Fruit fly (Drosophila melanogaster) whole organism, embryonic: ENCODE measurements around the gene yellow-e3.

Experiments used
- Abd-B ChIP-seq: fragments of 200-800 bp; sonication (Bioruptor generic); optimal IDR thresholded peaks from 2 replicates; lab custom pipeline; 2018; ENCODE audit warnings: missing biosample characterization, mild to moderate bottlenecking, missing genetic modification characterization, moderate library complexity
- Adf1 ChIP-seq: fragments of 200-800 bp; sonication (Bioruptor generic); IDR thresholded peaks from 2 replicates; pipeline ENCODE4 v1.3.6; 2022; ENCODE audit warnings: missing biosample characterization, missing genetic modification characterization
- Bgb ChIP-seq: fragments of 200-800 bp; sonication (Bioruptor generic); IDR thresholded peaks from 2 replicates; pipeline ENCODE4 v1.3.6; 2022; ENCODE audit warnings: missing biosample characterization, missing genetic modification characterization; ENCODE audit not compliant: partially characterized antibody
- BtbVII ChIP-seq: fragments of 200-800 bp; sonication (Bioruptor generic); optimal IDR thresholded peaks from 3 replicates; lab custom pipeline; 2017; ENCODE audit warnings: missing biosample characterization, mild to moderate bottlenecking, missing genetic modification characterization
- CG10543 ChIP-seq: fragments of 200-800 bp; sonication (Bioruptor generic); optimal IDR thresholded peaks from 3 replicates; lab custom pipeline; 2017; ENCODE audit warnings: missing biosample characterization, mild to moderate bottlenecking, missing genetic modification characterization, moderate library complexity
- CG10654 ChIP-seq: fragments of 200-800 bp; sonication (Bioruptor generic); optimal IDR thresholded peaks from 2 replicates; lab custom pipeline; 2016; ENCODE audit warnings: missing biosample characterization, missing genetic modification characterization
- CG11085 ChIP-seq: fragments of 200-800 bp; sonication (Bioruptor generic); IDR thresholded peaks from 2 replicates; pipeline ENCODE4 v1.3.6; 2022; ENCODE audit warnings: missing biosample characterization, missing genetic modification characterization
- CG11398 ChIP-seq: fragments of 200-800 bp; sonication (Bioruptor generic); optimal IDR thresholded peaks from 2 replicates; lab custom pipeline; 2016; ENCODE audit warnings: missing biosample characterization, missing genetic modification characterization
- CG13624 ChIP-seq: fragments of 200-800 bp; sonication (Bioruptor generic); optimal IDR thresholded peaks from 2 replicates; lab custom pipeline; 2016; ENCODE audit warnings: missing biosample characterization, missing genetic modification characterization
- CG14050 ChIP-seq: fragments of 200-800 bp; sonication (Bioruptor generic); IDR thresholded peaks from 3 replicates; pipeline ENCODE4 v1.3.6; 2022; ENCODE audit warnings: missing biosample characterization, missing genetic modification characterization
- CG1529 ChIP-seq: fragments of 200-800 bp; sonication (Bioruptor generic); optimal IDR thresholded peaks from 3 replicates; lab custom pipeline; 2018; ENCODE audit warnings: missing biosample characterization, missing genetic modification characterization
- CG15696 ChIP-seq: fragments of 200-800 bp; sonication (Bioruptor generic); optimal IDR thresholded peaks from 2 replicates; lab custom pipeline; 2019; ENCODE audit warnings: missing biosample characterization, mild to moderate bottlenecking, missing genetic modification characterization, moderate library complexity
- CG1603 ChIP-seq: fragments of 200-800 bp; sonication (Bioruptor generic); optimal IDR thresholded peaks from 2 replicates; lab custom pipeline; 2019; ENCODE audit warnings: missing biosample characterization, mild to moderate bottlenecking, missing genetic modification characterization, moderate library complexity
- CG17385 ChIP-seq: fragments of 200-800 bp; sonication (Bioruptor generic); optimal IDR thresholded peaks from 3 replicates; lab custom pipeline; 2018; ENCODE audit warnings: missing biosample characterization, mild to moderate bottlenecking, missing genetic modification characterization
- CG17612 ChIP-seq: fragments of 200-800 bp; sonication (Bioruptor generic); IDR thresholded peaks from 2 replicates; pipeline ENCODE4 v1.3.6; 2022; ENCODE audit warnings: missing biosample characterization, missing genetic modification characterization
- CG2712 ChIP-seq: fragments of 200-800 bp; optimal IDR thresholded peaks from 3 replicates; lab custom pipeline; 2019; ENCODE audit warnings: missing biosample characterization, mild to moderate bottlenecking, missing genetic modification characterization, moderate library complexity
- CG30403 ChIP-seq: fragments of 200-800 bp; sonication (Bioruptor generic); optimal IDR thresholded peaks from 3 replicates; lab custom pipeline; 2016; ENCODE audit warnings: missing biosample characterization, missing genetic modification characterization
- CG31388 ChIP-seq: fragments of 200-800 bp; sonication (Bioruptor generic); optimal IDR thresholded peaks from 2 replicates; lab custom pipeline; 2016; ENCODE audit warnings: missing biosample characterization, missing genetic modification characterization
- CG3995 ChIP-seq: fragments of 200-800 bp; sonication (Bioruptor generic); optimal IDR thresholded peaks from 3 replicates; lab custom pipeline; 2016; ENCODE audit warnings: missing biosample characterization, missing genetic modification characterization
- CG9727 ChIP-seq: fragments of 200-800 bp; sonication (Bioruptor generic); optimal IDR thresholded peaks from 3 replicates; lab custom pipeline; 2017; ENCODE audit warnings: missing biosample characterization, mild to moderate bottlenecking, missing genetic modification characterization
- D19B ChIP-seq: fragments of 200-800 bp; sonication (Bioruptor generic); optimal IDR thresholded peaks from 2 replicates; lab custom pipeline; 2017; ENCODE audit warnings: missing biosample characterization, mild to moderate bottlenecking, missing genetic modification characterization
- E2f1 ChIP-seq: fragments of 200-800 bp; sonication (Bioruptor generic); IDR thresholded peaks from 2 replicates; pipeline ENCODE4 v1.3.6; 2022; ENCODE audit warnings: missing biosample characterization, missing genetic modification characterization
- Eip74EF ChIP-seq, 2 experiments: fragments of 200-800 bp in 1 of 2; fragments of >200 bp in 1 of 2; sonication (Bioruptor generic) in 1 of 2; optimal IDR thresholded peaks; 2 replicates each; lab custom pipeline; 2017 to 2019; ENCODE audit warnings: missing biosample characterization in 2 of 2, missing genetic modification characterization in 2 of 2, mild to moderate bottlenecking in 1 of 2, moderate library complexity in 1 of 2
- Fer3 ChIP-seq: fragments of 200-800 bp; sonication (Bioruptor generic); optimal IDR thresholded peaks from 2 replicates; lab custom pipeline; 2018; ENCODE audit warnings: missing biosample characterization, mild to moderate bottlenecking, missing genetic modification characterization, moderate library complexity
- Hr39 ChIP-seq: fragments of >200 bp; optimal IDR thresholded peaks from 2 replicates; lab custom pipeline; 2017
- MESR4 ChIP-seq: fragments of 200-800 bp; sonication (Bioruptor generic); optimal IDR thresholded peaks from 2 replicates; lab custom pipeline; 2018; ENCODE audit warnings: missing biosample characterization, mild to moderate bottlenecking, missing genetic modification characterization, moderate library complexity
- Max ChIP-seq: fragments of 200-800 bp; sonication (Bioruptor generic); optimal IDR thresholded peaks from 2 replicates; lab custom pipeline; 2016; ENCODE audit warnings: missing biosample characterization, mild to moderate bottlenecking, missing genetic modification characterization
- Med ChIP-seq: fragments of 200-800 bp; sonication (Bioruptor generic); peaks from one replicate; lab custom pipeline; 2016; ENCODE audit warnings: missing biosample characterization, missing genetic modification characterization, mild to moderate bottlenecking, inconsistent platforms, moderate library complexity
- Nf-YA ChIP-seq: fragments of 200-800 bp; sonication (Bioruptor generic); IDR thresholded peaks from 2 replicates; pipeline ENCODE4 v1.3.6; 2022; ENCODE audit warnings: missing biosample characterization, missing genetic modification characterization
- Ravus ChIP-seq: fragments of 200-800 bp; sonication (Bioruptor generic); IDR thresholded peaks from 2 replicates; pipeline ENCODE4 v1.3.6; 2022; ENCODE audit warnings: missing biosample characterization, missing genetic modification characterization
- Taf1 ChIP-seq: fragments of 200-800 bp; sonication (Bioruptor generic); IDR thresholded peaks from 2 replicates; pipeline ENCODE4 v1.3.6; 2022; ENCODE audit warnings: missing biosample characterization, missing genetic modification characterization
- Trl ChIP-seq, 3 experiments: fragments of >200 bp in 2 of 3; fragments of 200-800 bp in 1 of 3; sonication (Bioruptor generic) in 1 of 3; optimal IDR thresholded peaks; 2 replicates in 1 of 3; 3 replicates in 2 of 3; lab custom pipeline; 2016 to 2017; ENCODE audit warnings: missing biosample characterization in 1 of 3, missing genetic modification characterization in 1 of 3
- br ChIP-seq: fragments of >200 bp; optimal IDR thresholded peaks from 2 replicates; lab custom pipeline; 2017
- ci ChIP-seq: fragments of 200-800 bp; sonication (Bioruptor generic); IDR thresholded peaks from 3 replicates; pipeline ENCODE4 v1.3.6; 2022; ENCODE audit warnings: missing biosample characterization, missing genetic modification characterization
- crp ChIP-seq, 2 experiments: fragments of 200-800 bp; sonication (Bioruptor generic); optimal IDR thresholded peaks; 2 replicates in 1 of 2; 3 replicates in 1 of 2; lab custom pipeline; 2017; ENCODE audit warnings: missing biosample characterization in 2 of 2, missing genetic modification characterization in 2 of 2, mild to moderate bottlenecking in 1 of 2, moderate library complexity in 1 of 2
- dan ChIP-seq: fragments of 200-800 bp; sonication (Bioruptor generic); IDR thresholded peaks from 2 replicates; pipeline ENCODE4 v1.3.6; 2022; ENCODE audit warnings: missing biosample characterization, missing genetic modification characterization
- ems ChIP-seq: fragments of 200-800 bp; sonication (Bioruptor generic); optimal IDR thresholded peaks from 3 replicates; lab custom pipeline; 2016; ENCODE audit warnings: missing biosample characterization, missing genetic modification characterization
- fu2 ChIP-seq: fragments of 200-800 bp; sonication (Bioruptor generic); optimal IDR thresholded peaks from 2 replicates; lab custom pipeline; 2016; ENCODE audit warnings: missing biosample characterization, missing genetic modification characterization
- gro ChIP-seq: fragments of 200-800 bp; sonication (Bioruptor generic); optimal IDR thresholded peaks from 2 replicates; lab custom pipeline; 2016; ENCODE audit warnings: missing biosample characterization, missing genetic modification characterization
- hth ChIP-seq: fragments of >200 bp; optimal IDR thresholded peaks from 2 replicates; lab custom pipeline; 2017; ENCODE audit warnings: inconsistent platforms
- jigr1 ChIP-seq: fragments of 200-800 bp; sonication (Bioruptor generic); IDR thresholded peaks from 3 replicates; pipeline ENCODE4 v1.3.6; 2022; ENCODE audit warnings: missing biosample characterization, missing genetic modification characterization
- kay ChIP-seq: fragments of 200-800 bp; sonication (Bioruptor generic); optimal IDR thresholded peaks from 2 replicates; lab custom pipeline; 2016; ENCODE audit warnings: missing biosample characterization, missing genetic modification characterization
- prd ChIP-seq, 3 experiments: fragments of >200 bp in 2 of 3; fragments of 200-800 bp in 1 of 3; sonication (Bioruptor generic) in 1 of 3; optimal IDR thresholded peaks in 2 of 3; IDR thresholded peaks in 1 of 3; 2 replicates in 2 of 3; 3 replicates in 1 of 3; pipeline versions ENCODE4 v1.3.6 to Lab custom; 2017 to 2022; ENCODE audit warnings: missing biosample characterization in 1 of 3, missing genetic modification characterization in 1 of 3
- rib ChIP-seq: fragments of 200-800 bp; sonication (Bioruptor generic); IDR thresholded peaks from 2 replicates; pipeline ENCODE4 v1.3.6; 2022; ENCODE audit warnings: missing biosample characterization, missing genetic modification characterization
- run ChIP-seq: fragments of 200-800 bp; sonication (Bioruptor generic); optimal IDR thresholded peaks from 3 replicates; lab custom pipeline; 2018; ENCODE audit warnings: missing biosample characterization, mild to moderate bottlenecking, missing genetic modification characterization
- seq ChIP-seq: fragments of 200-800 bp; sonication (Bioruptor generic); IDR thresholded peaks from 2 replicates; pipeline ENCODE4 v1.3.6; 2022; ENCODE audit warnings: missing biosample characterization, missing genetic modification characterization
- shn ChIP-seq: fragments of 200-800 bp; sonication (Bioruptor generic); optimal IDR thresholded peaks from 3 replicates; lab custom pipeline; 2016; ENCODE audit warnings: missing biosample characterization, missing genetic modification characterization
- sima ChIP-seq: fragments of 200-800 bp; sonication (Bioruptor generic); optimal IDR thresholded peaks from 2 replicates; lab custom pipeline; 2016; ENCODE audit warnings: missing biosample characterization, missing genetic modification characterization
- unpg ChIP-seq: fragments of 200-800 bp; sonication (Bioruptor generic); optimal IDR thresholded peaks from 3 replicates; lab custom pipeline; 2018; ENCODE audit warnings: missing biosample characterization, mild to moderate bottlenecking, missing genetic modification characterization, moderate library complexity
- vfl ChIP-seq: fragments of 200-800 bp; sonication (Bioruptor generic); optimal IDR thresholded peaks from 2 replicates; lab custom pipeline; 2016; ENCODE audit warnings: missing biosample characterization, missing genetic modification characterization
- zf30C ChIP-seq: fragments of 200-800 bp; sonication (Bioruptor generic); optimal IDR thresholded peaks from 3 replicates; lab custom pipeline; 2018; ENCODE audit warnings: missing biosample characterization, mild to moderate bottlenecking, missing genetic modification characterization

yellow-e3 gene

dm6 chr3R:13382656-13383142, 22.0 kb downstream of the yellow-e3 start (continued):
- TF ChIP-seq sima (GFP tag; lab: Kevin White, UChicago), result no peak
- TF ChIP-seq BtbVII (GFP tag; lab: Kevin White, UChicago), result peak; percentile 54
- TF ChIP-seq dan (GFP tag; lab: Robert Waterston, UW), result no peak
- TF ChIP-seq CG10543 (GFP tag; lab: Kevin White, UChicago), result peak; percentile 24
- TF ChIP-seq Abd-B (GFP tag; lab: Kevin White, UChicago), result no peak
- TF ChIP-seq crp (GFP tag; optimal IDR thresholded peaks at IDR 0.05; lab: Kevin White, UChicago), result peak; percentile 7 to 70
- TF ChIP-seq ems (GFP tag; lab: Kevin White, UChicago), result no peak
- no peak for TF ChIP-seq seq (GFP tag; lab: Robert Waterston, UW)
- TF ChIP-seq E2f1 (GFP tag; lab: Robert Waterston, UW), result no peak
- no peak for TF ChIP-seq Hr39
- no peak for TF ChIP-seq run (tag; lab: Kevin White, UChicago)
- TF ChIP-seq Nf-YA, result no peak
- TF ChIP-seq Ravus (GFP tag; lab: Robert Waterston, UW), result no peak
- no peak for TF ChIP-seq CG3995 (GFP tag; lab: Kevin White, UChicago)
- peak; percentile 26 for TF ChIP-seq CG13624
- TF ChIP-seq Bgb, result no peak; the same call in 1 of the 2 replicates
- TF ChIP-seq zf30C, result peak; percentile 86
- no peak for TF ChIP-seq CG14050 (GFP tag; lab: Robert Waterston, UW)
- no peak for TF ChIP-seq hth
- TF ChIP-seq MESR4 (GFP tag; lab: Kevin White, UChicago), result peak; percentile 16
- TF ChIP-seq CG10654 (GFP tag; lab: Kevin White, UChicago), result no peak
- TF ChIP-seq CG11085 (GFP tag; lab: Robert Waterston, UW), result no peak
- no peak for TF ChIP-seq prd (optimal IDR thresholded peaks at IDR 0.05; lab: Kevin White, UChicago)
- peak; percentile 29; the same call in 1 of the 3 replicates for TF ChIP-seq prd (GFP tag; IDR thresholded peaks at IDR 0.05; lab: Robert Waterston, UW)
- no peak for TF ChIP-seq CG11398 (GFP tag; lab: Kevin White, UChicago)
- no peak for TF ChIP-seq unpg
- TF ChIP-seq Trl (optimal IDR thresholded peaks at IDR 0.05; lab: Kevin White, UChicago), result peak; percentile 43 to 62
- TF ChIP-seq Trl (GFP tag; optimal IDR thresholded peaks at IDR 0.05; lab: Kevin White, UChicago), result no peak
- peak; percentile 34 for TF ChIP-seq Adf1 (GFP tag; lab: Robert Waterston, UW)
- TF ChIP-seq shn (GFP tag; lab: Kevin White, UChicago), result peak; percentile 20
- peak; percentile 5 for TF ChIP-seq Fer3 (tag; lab: Kevin White, UChicago)
- TF ChIP-seq Med (GFP tag; lab: Kevin White, UChicago), result peak; percentile 92
- no peak for TF ChIP-seq jigr1
- TF ChIP-seq vfl (GFP tag; lab: Kevin White, UChicago), result no peak
- peak; percentile 16 for TF ChIP-seq CG30403 (GFP tag; lab: Kevin White, UChicago)
- no peak for TF ChIP-seq CG2712 (tag; lab: Kevin White, UChicago)
- TF ChIP-seq CG15696 (tag; lab: Kevin White, UChicago), result no peak
- no peak for TF ChIP-seq Taf1 (GFP tag; lab: Robert Waterston, UW)
- TF ChIP-seq D19B (GFP tag; lab: Kevin White, UChicago), result peak; percentile 6
- TF ChIP-seq kay (GFP tag; lab: Kevin White, UChicago), result no peak
- TF ChIP-seq br, result no peak
- peak; percentile 69; the same call in 1 of the 2 replicates for TF ChIP-seq rib
- peak; percentile 3 for TF ChIP-seq Max (GFP tag; lab: Kevin White, UChicago)
- no peak for TF ChIP-seq CG31388
- TF ChIP-seq Eip74EF (GFP tag; optimal IDR thresholded peaks at IDR 0.05; lab: Kevin White, UChicago), result no peak
- TF ChIP-seq CG1603, result no peak
- peak; percentile 35 for TF ChIP-seq CG17385 (GFP tag; lab: Kevin White, UChicago)
- no peak for TF ChIP-seq CG1529
- peak; percentile 5 for TF ChIP-seq fu2
- peak; percentile 10 for TF ChIP-seq CG9727
- TF ChIP-seq gro, result peak; percentile 61
- TF ChIP-seq CG17612 (GFP tag; lab: Robert Waterston, UW), result no peak
- TF ChIP-seq ci, result 0 out of 3 replicates have a peak, but pooled peaks have one; percentile 27
